Fruit fly (Drosophila melanogaster) whole organism, wandering third instar larva: ENCODE results near the gene Ude.

ENCODE experiments used
- CrebA ChIP-seq: fragments of 200-800 bp; sonication (Bioruptor generic); optimal IDR thresholded peaks from 2 replicates; lab custom pipeline; 2016; ENCODE audit warnings: missing biosample characterization, mild to moderate bottlenecking, missing genetic modification characterization, borderline replicate concordance
- Hnf4 ChIP-seq: fragments of 200-800 bp; sonication (Bioruptor generic); optimal IDR thresholded peaks from 2 replicates; lab custom pipeline; 2016; ENCODE audit warnings: missing biosample characterization, mild to moderate bottlenecking, missing genetic modification characterization
- Hr83 ChIP-seq: fragments of 200-300 bp; sonication (Bioruptor generic); optimal IDR thresholded peaks from 2 replicates; lab custom pipeline; 2016; ENCODE audit warnings: missing biosample characterization, mild to moderate bottlenecking, missing genetic modification characterization, moderate library complexity; ENCODE audit not compliant: poor library complexity, severe bottlenecking
- brk ChIP-seq: fragments of 200-800 bp; sonication (Bioruptor generic); optimal IDR thresholded peaks from 2 replicates; lab custom pipeline; 2016; ENCODE audit warnings: missing biosample characterization, mild to moderate bottlenecking, missing genetic modification characterization
- dmrt93B ChIP-seq: fragments of 200-800 bp; sonication (Bioruptor generic); optimal IDR thresholded peaks from 2 replicates; lab custom pipeline; 2018; ENCODE audit warnings: missing biosample characterization, mild to moderate bottlenecking, missing genetic modification characterization
- jim ChIP-seq: fragments of 175-275, 200-325 bp; sonication (Bioruptor generic); optimal IDR thresholded peaks from 2 replicates; lab custom pipeline; 2016; ENCODE audit warnings: missing biosample characterization, mild to moderate bottlenecking, missing genetic modification characterization
- lola ChIP-seq: fragments of >200 bp; optimal IDR thresholded peaks from 2 replicates; lab custom pipeline; 2017; ENCODE audit warnings: missing biosample characterization, missing genetic modification characterization
- pan ChIP-seq: fragments of >200 bp; optimal IDR thresholded peaks from 2 replicates; lab custom pipeline; 2017
- psq ChIP-seq: fragments of 200-800 bp; sonication (Bioruptor generic); optimal IDR thresholded peaks from 3 replicates; lab custom pipeline; 2017; ENCODE audit warnings: missing biosample characterization, mild to moderate bottlenecking, missing genetic modification characterization, moderate library complexity

- TF ChIP-seq Hr83 (GFP tag; lab: Kevin White, UChicago) = no peak
- TF ChIP-seq brk (GFP tag; lab: Kevin White, UChicago) = no peak
- TF ChIP-seq lola (GFP tag; lab: Kevin White, UChicago) = no peak
- TF ChIP-seq psq (GFP tag; lab: Kevin White, UChicago) = no peak
- no peak for TF ChIP-seq pan (lab: Kevin White, UChicago)
- no peak for TF ChIP-seq jim (GFP tag; lab: Kevin White, UChicago)
- TF ChIP-seq dmrt93B = no peak
- no peak for TF ChIP-seq CrebA (GFP tag; lab: Kevin White, UChicago)
- no peak for TF ChIP-seq Hnf4 (GFP tag; lab: Kevin White, UChicago)
Observed at dm6 chr3R:24767667-24768340, 31.7 kb downstream of the Ude start.
